Worm (Caenorhabditis elegans) whole organism, young adult: ENCODE results near the gene faah-2.

Experiments used
- B0336.3 ChIP-seq: fragments of 200-800 bp; sonication (Bioruptor generic); IDR thresholded peaks from 2 replicates; pipeline ENCODE4 v1.3.6; 2022; ENCODE audit warnings: missing genetic modification characterization, missing compliant biosample characterization
- F33H1.4 ChIP-seq: fragments of 200-800 bp; sonication (Bioruptor generic); IDR thresholded peaks from 2 replicates; pipeline ENCODE4 v1.3.6; 2022; ENCODE audit warnings: missing genetic modification reagents, missing genetic modification characterization, missing compliant biosample characterization
- F49E8.2 ChIP-seq: sonication (generic microtip); optimal IDR thresholded peaks from 3 replicates; lab custom pipeline; 2017; ENCODE audit warnings: missing genetic modification characterization, mild to moderate bottlenecking, missing compliant biosample characterization, antibody characterized with exemption, moderate library complexity; ENCODE audit not compliant: insufficient read depth
- F57A8.1 ChIP-seq: fragments of 200-800 bp; sonication (Bioruptor generic); optimal IDR thresholded peaks from 2 replicates; lab custom pipeline; 2018; ENCODE audit warnings: mild to moderate bottlenecking, missing genetic modification characterization, moderate library complexity, missing compliant biosample characterization
- T07F8.4 ChIP-seq: sonication (generic microtip); optimal IDR thresholded peaks from 2 replicates; lab custom pipeline; 2016; ENCODE audit warnings: mild to moderate bottlenecking, missing genetic modification characterization, moderate library complexity, missing compliant biosample characterization
- Y53G8AR.9 ChIP-seq: fragments of 200-800 bp; sonication (Bioruptor generic); conservative IDR thresholded peaks from 2 replicates; pipeline ENCODE4 v1.3.6; 2022; ENCODE audit warnings: missing genetic modification reagents, missing genetic modification characterization, missing compliant biosample characterization
- Y56A3A.18 ChIP-seq: fragments of 200-800 bp; sonication (Bioruptor generic); IDR thresholded peaks from 2 replicates; pipeline ENCODE4 v1.3.6; 2022; ENCODE audit warnings: missing genetic modification reagents, missing genetic modification characterization, missing compliant biosample characterization
- Y67H2A.10 ChIP-seq: fragments of 200-800 bp; sonication (Bioruptor generic); conservative IDR thresholded peaks from 2 replicates; pipeline ENCODE4 v1.3.6; 2022; ENCODE audit warnings: missing genetic modification reagents, missing genetic modification characterization, missing compliant biosample characterization
- Y79H2A.3 ChIP-seq: fragments of 200-800 bp; sonication (Bioruptor generic); conservative IDR thresholded peaks from 2 replicates; pipeline ENCODE4 v1.3.6; 2022; ENCODE audit warnings: missing genetic modification reagents, missing genetic modification characterization, missing compliant biosample characterization
- ama-1 ChIP-seq, 3 experiments: fragments of 150-350 bp in 1 of 3; sonication (generic microtip) in 2 of 3; optimal IDR thresholded peaks; 2 replicates each; lab custom pipeline; 2014 to 2018; ENCODE audit warnings: missing biosample characterization in 2 of 3, missing genetic modification characterization in 2 of 3, missing genetic modification reagents in 2 of 3
- aptf-2 ChIP-seq: fragments of 200-800 bp; sonication (Bioruptor generic); conservative IDR thresholded peaks from 2 replicates; pipeline ENCODE4 v1.3.6; 2022; ENCODE audit warnings: missing genetic modification reagents, missing genetic modification characterization, missing compliant biosample characterization
- atf-7 ChIP-seq: sonication (generic microtip); optimal IDR thresholded peaks from 2 replicates; lab custom pipeline; 2017; ENCODE audit warnings: mild to moderate bottlenecking, missing genetic modification characterization, missing compliant biosample characterization
- athp-1 ChIP-seq: sonication (generic microtip); optimal IDR thresholded peaks from 2 replicates; lab custom pipeline; 2017; ENCODE audit warnings: mild to moderate bottlenecking, missing genetic modification characterization, missing compliant biosample characterization
- attf-5 ChIP-seq: fragments of 200-800 bp; sonication (Bioruptor generic); optimal IDR thresholded peaks from 2 replicates; lab custom pipeline; 2018; ENCODE audit warnings: mild to moderate bottlenecking, missing genetic modification characterization, missing compliant biosample characterization
- cebp-1 ChIP-seq, 2 experiments: fragments of 200-800 bp in 1 of 2; sonication (Bioruptor generic) in 1 of 2; sonication (generic microtip) in 1 of 2; IDR thresholded peaks in 1 of 2; optimal IDR thresholded peaks in 1 of 2; 2 replicates each; pipeline versions ENCODE4 v1.3.6 to Lab custom; 2017 to 2022; ENCODE audit warnings: missing compliant biosample characterization in 2 of 2, missing genetic modification characterization in 2 of 2, mild to moderate bottlenecking in 1 of 2, missing genetic modification reagents in 1 of 2, moderate library complexity in 1 of 2
- ceh-79 ChIP-seq: sonication (generic microtip); optimal IDR thresholded peaks from 2 replicates; lab custom pipeline; 2017; ENCODE audit warnings: mild to moderate bottlenecking, missing genetic modification characterization, missing compliant biosample characterization
- ceh-91 ChIP-seq: fragments of 200-800 bp; sonication (Bioruptor generic); IDR thresholded peaks from 2 replicates; pipeline ENCODE4 v1.3.6; 2022; ENCODE audit warnings: missing genetic modification reagents, missing genetic modification characterization, missing compliant biosample characterization
- chd-7 ChIP-seq: sonication (generic microtip); optimal IDR thresholded peaks from 2 replicates; lab custom pipeline; 2016; ENCODE audit warnings: mild to moderate bottlenecking, missing genetic modification characterization, moderate library complexity, missing compliant biosample characterization
- dpl-1 ChIP-seq: fragments of 150-350 bp; optimal IDR thresholded peaks from 2 replicates; lab custom pipeline; 2014; ENCODE audit warnings: missing biosample characterization, missing genetic modification reagents, missing genetic modification characterization
- egrh-3 ChIP-seq: fragments of 200-800 bp; sonication (Bioruptor generic); IDR thresholded peaks from 2 replicates; pipeline ENCODE4 v1.3.6; 2022; ENCODE audit warnings: missing genetic modification reagents, missing genetic modification characterization, missing compliant biosample characterization
- him-1 ChIP-seq: sonication (generic microtip); optimal IDR thresholded peaks from 2 replicates; lab custom pipeline; 2016; ENCODE audit warnings: missing genotype, missing genetic modification reagents, missing genetic modification characterization, missing compliant biosample characterization
- hmg-1.2 ChIP-seq: fragments of 200-800 bp; sonication (Bioruptor generic); IDR thresholded peaks from 2 replicates; pipeline ENCODE4 v1.3.6; 2022; ENCODE audit warnings: missing genetic modification reagents, missing genetic modification characterization, missing compliant biosample characterization
- hrde-1 ChIP-seq: sonication (generic microtip); optimal IDR thresholded peaks from 2 replicates; lab custom pipeline; 2016; ENCODE audit warnings: missing genetic modification characterization, mild to moderate bottlenecking, missing compliant biosample characterization, moderate library complexity, missing genotype, missing genetic modification reagents, borderline replicate concordance
- hsf-1 ChIP-seq: fragments of 200-800 bp; sonication (Bioruptor generic); IDR thresholded peaks from 2 replicates; pipeline ENCODE4 v1.3.6; 2022; ENCODE audit warnings: missing genetic modification reagents, missing genetic modification characterization, missing compliant biosample characterization
- lsl-1 ChIP-seq: fragments of 200-800 bp; sonication (Bioruptor generic); optimal IDR thresholded peaks from 2 replicates; lab custom pipeline; 2018; ENCODE audit warnings: mild to moderate bottlenecking, missing genetic modification characterization, moderate library complexity, missing compliant biosample characterization
- lsy-27 ChIP-seq: sonication (generic microtip); optimal IDR thresholded peaks from 2 replicates; lab custom pipeline; 2017; ENCODE audit warnings: missing genetic modification characterization, mild to moderate bottlenecking, missing compliant biosample characterization, antibody characterized with exemption, missing genotype, borderline replicate concordance; ENCODE audit not compliant: insufficient read depth
- madf-6 ChIP-seq: fragments of 200-800 bp; sonication (Bioruptor generic); IDR thresholded peaks from 2 replicates; pipeline ENCODE4 v1.3.6; 2022; ENCODE audit warnings: missing genetic modification reagents, missing genetic modification characterization, missing compliant biosample characterization
- madf-8 ChIP-seq: fragments of 200-800 bp; sonication (Bioruptor generic); conservative IDR thresholded peaks from 2 replicates; pipeline ENCODE4 v1.3.6; 2022; ENCODE audit warnings: missing genetic modification reagents, missing genetic modification characterization, missing compliant biosample characterization
- mcd-1 ChIP-seq: fragments of 200-800 bp; sonication (Bioruptor generic); IDR thresholded peaks from 2 replicates; pipeline ENCODE4 v1.3.6; 2022; ENCODE audit warnings: missing genetic modification reagents, missing genetic modification characterization, missing compliant biosample characterization
- nhr-120 ChIP-seq: fragments of 200-800 bp; sonication (Bioruptor generic); IDR thresholded peaks from 2 replicates; pipeline ENCODE4 v1.3.6; 2022; ENCODE audit warnings: missing genetic modification characterization, missing compliant biosample characterization
- nhr-179 ChIP-seq: sonication (generic microtip); optimal IDR thresholded peaks from 2 replicates; lab custom pipeline; 2016; ENCODE audit warnings: mild to moderate bottlenecking, missing genetic modification characterization, missing compliant biosample characterization
- sea-2 ChIP-seq: fragments of 200-800 bp; sonication (Bioruptor generic); IDR thresholded peaks from 2 replicates; pipeline ENCODE4 v1.3.6; 2022; ENCODE audit warnings: missing genetic modification characterization, missing compliant biosample characterization
- snpc-1.1 ChIP-seq: sonication (generic microtip); optimal IDR thresholded peaks from 2 replicates; lab custom pipeline; 2017; ENCODE audit warnings: missing genetic modification characterization, mild to moderate bottlenecking, missing compliant biosample characterization, antibody characterized with exemption, moderate library complexity, missing genotype, missing genetic modification reagents; ENCODE audit not compliant: insufficient read depth
- snpc-1.3 ChIP-seq: sonication (generic microtip); optimal IDR thresholded peaks from 2 replicates; lab custom pipeline; 2017; ENCODE audit warnings: missing genetic modification characterization, mild to moderate bottlenecking, missing compliant biosample characterization, antibody characterized with exemption, moderate library complexity, missing genotype, missing genetic modification reagents; ENCODE audit not compliant: insufficient read depth
- sptf-2 ChIP-seq: fragments of 200-800 bp; sonication (Bioruptor generic); optimal IDR thresholded peaks from 2 replicates; lab custom pipeline; 2018; ENCODE audit warnings: mild to moderate bottlenecking, missing genetic modification characterization, missing compliant biosample characterization
- tlf-1 ChIP-seq: fragments of 200-800 bp; sonication (Bioruptor generic); optimal IDR thresholded peaks from 2 replicates; lab custom pipeline; 2018; ENCODE audit warnings: mild to moderate bottlenecking, missing genetic modification characterization, missing compliant biosample characterization
- xnd-1 ChIP-seq: sonication (generic microtip); optimal IDR thresholded peaks from 2 replicates; lab custom pipeline; 2016; ENCODE audit warnings: missing genotype, missing genetic modification reagents, missing genetic modification characterization, missing compliant biosample characterization
- zfh-2 ChIP-seq: fragments of 200-800 bp; sonication (Bioruptor generic); conservative IDR thresholded peaks from 2 replicates; pipeline ENCODE4 v1.3.6; 2022; ENCODE audit warnings: missing genetic modification reagents, missing genetic modification characterization, missing compliant biosample characterization
- zim-3 ChIP-seq: sonication (generic microtip); optimal IDR thresholded peaks from 2 replicates; lab custom pipeline; 2017; ENCODE audit warnings: mild to moderate bottlenecking, missing genetic modification characterization, moderate library complexity, missing compliant biosample characterization
- ztf-25 ChIP-seq: fragments of 200-800 bp; sonication (Bioruptor generic); IDR thresholded peaks from 2 replicates; pipeline ENCODE4 v1.3.6; 2022; ENCODE audit warnings: missing genetic modification reagents, missing genetic modification characterization, missing compliant biosample characterization

The faah-2 gene

ce11 chrIV:8188421-8189112 lies 36.3 kb downstream of the faah-2 start:
- TF ChIP-seq snpc-1.1 (tag; lab: Kevin White, UChicago) (no peak), Y79H2A.3 (GFP tag; lab: Robert Waterston, UW) (peak; percentile 32; the same call in 1 of the 2 replicates), Y67H2A.10 (no peak), ama-1 (optimal IDR thresholded peaks at IDR 0.05; lab: Kevin White, UChicago) (no peak), ama-1 (GFP tag; optimal IDR thresholded peaks at IDR 0.05; lab: Kevin White, UChicago) (peak in 1 of 2 experiments; percentile 74), cebp-1 (GFP tag; IDR thresholded peaks at IDR 0.05; lab: Robert Waterston, UW) (no peak), cebp-1 (tag; optimal IDR thresholded peaks at IDR 0.05; lab: Kevin White, UChicago) (peak; percentile 21), T07F8.4 (tag; lab: Kevin White, UChicago) (no peak), lsl-1 (peak; percentile 4), F49E8.2 (tag; lab: Kevin White, UChicago) (peak; percentile 8), attf-5 (peak; percentile 1), snpc-1.3 (tag; lab: Kevin White, UChicago) (peak; percentile 9), him-1 (peak; percentile 100), athp-1 (tag; lab: Kevin White, UChicago) (peak; percentile 31), xnd-1 (tag; lab: Kevin White, UChicago) (peak; percentile 8), zim-3 (tag; lab: Kevin White, UChicago) (no peak), nhr-120 (GFP tag; lab: Robert Waterston, UW) (no peak), Y56A3A.18 (GFP tag; lab: Robert Waterston, UW) (0 out of 2 replicates have a peak, but pooled peaks have one; percentile 64), sptf-2 (no peak), F33H1.4 (GFP tag; lab: Robert Waterston, UW) (no peak), atf-7 (tag; lab: Kevin White, UChicago) (no peak), ceh-91 (GFP tag; lab: Robert Waterston, UW) (no peak), aptf-2 (GFP tag; lab: Robert Waterston, UW) (no peak), chd-7 (no peak), sea-2 (GFP tag; lab: Robert Waterston, UW) (no peak), hsf-1 (GFP tag; lab: Robert Waterston, UW) (peak; percentile 43), B0336.3 (GFP tag; lab: Robert Waterston, UW) (peak; percentile 73), hmg-1.2 (peak; percentile 17; the same call in 1 of the 2 replicates), madf-6 (GFP tag; lab: Robert Waterston, UW) (no peak), dpl-1 (GFP tag; lab: Kevin White, UChicago) (no peak), hrde-1 (tag; lab: Kevin White, UChicago) (peak; percentile 65), tlf-1 (GFP tag; lab: Kevin White, UChicago) (peak; percentile 4), egrh-3 (GFP tag; lab: Robert Waterston, UW) (no peak), lsy-27 (tag; lab: Kevin White, UChicago) (no peak), ceh-79 (tag; lab: Kevin White, UChicago) (peak; percentile 60), nhr-179 (tag; lab: Kevin White, UChicago) (no peak), Y53G8AR.9 (0 out of 2 replicates have a peak, but pooled peaks have one; percentile 37)

ce11 chrIV:8189667-8190066 lies 37.4 kb downstream of the faah-2 start:
- TF ChIP-seq F57A8.1 (GFP tag; lab: Kevin White, UChicago) (no peak), egrh-3 (GFP tag; lab: Robert Waterston, UW) (peak; percentile 83; the same call in 1 of the 2 replicates), mcd-1 (GFP tag; lab: Robert Waterston, UW) (0 out of 2 replicates have a peak, but pooled peaks have one; percentile 27), zfh-2 (GFP tag; lab: Robert Waterston, UW) (peak; percentile 87), ztf-25 (GFP tag; lab: Robert Waterston, UW) (0 out of 2 replicates have a peak, but pooled peaks have one; percentile 5), madf-8 (GFP tag; lab: Robert Waterston, UW) (no peak), nhr-120 (GFP tag; lab: Robert Waterston, UW) (no peak)
